Worm (Caenorhabditis elegans): ENCODE results near the gene sri-34.

- no peak for TF ChIP-seq fkh-8 (tag; optimal IDR thresholded peaks at IDR 0.05)
- TF ChIP-seq C04F5.9 (tag; optimal IDR thresholded peaks at IDR 0.05) = no peak
- no peak for TF ChIP-seq elt-2 (tag; optimal IDR thresholded peaks at IDR 0.05)
- no peak for TF ChIP-seq egl-27 (tag; optimal IDR thresholded peaks at IDR 0.05)
- TF ChIP-seq ztf-11 (tag; optimal IDR thresholded peaks at IDR 0.05) = no peak
- TF ChIP-seq sox-4 (tag; optimal IDR thresholded peaks at IDR 0.05) = no peak
- TF ChIP-seq efl-1 (optimal IDR thresholded peaks at IDR 0.05) = no peak
- TF ChIP-seq efl-1 (GFP tag; optimal IDR thresholded peaks at IDR 0.05 in 1 of 2) = no peak
- TF ChIP-seq nhr-12 (tag; optimal IDR thresholded peaks at IDR 0.05) = no peak
Measured at ce11 chrII:3145842-3146241, 13.0 kb downstream of the sri-34 start, which contains the start of gene T10D4.15.
